Fruit fly (Drosophila melanogaster) whole organism, wandering third instar larva: ENCODE results near the gene CG43347.
A peak's percentile ranks its signal among the peaks of the same experiment; 100 is the strongest.
"Not testable (repeated sequence)": the region's sequence is repeated elsewhere in the genome, so short reads cannot be mapped to it uniquely, and the experiment has no call there.

Source experiments
- Abd-B ChIP-seq: fragments of >200 bp; optimal IDR thresholded peaks from 2 replicates; lab custom pipeline; 2017; ENCODE audit warnings: missing biosample characterization, missing genetic modification characterization
- CG32264 ChIP-seq: fragments of 200-800 bp; sonication (Bioruptor generic); optimal IDR thresholded peaks from 2 replicates; lab custom pipeline; 2016; ENCODE audit warnings: missing biosample characterization, missing genetic modification characterization
- CG9705 ChIP-seq: fragments of 200-800 bp; sonication (Bioruptor generic); optimal IDR thresholded peaks from 2 replicates; lab custom pipeline; 2018; ENCODE audit warnings: missing biosample characterization, mild to moderate bottlenecking, missing genetic modification characterization
- CrebA ChIP-seq: fragments of 200-800 bp; sonication (Bioruptor generic); optimal IDR thresholded peaks from 2 replicates; lab custom pipeline; 2016; ENCODE audit warnings: missing biosample characterization, mild to moderate bottlenecking, missing genetic modification characterization, borderline replicate concordance
- Dfd ChIP-seq: fragments of >200 bp; optimal IDR thresholded peaks from 2 replicates; lab custom pipeline; 2017; ENCODE audit warnings: missing biosample characterization, missing genetic modification characterization
- Dif ChIP-seq: fragments of 200-275, 200-300 bp; sonication (Bioruptor generic); optimal IDR thresholded peaks from 2 replicates; lab custom pipeline; 2018; ENCODE audit warnings: missing biosample characterization, missing genetic modification characterization; ENCODE audit not compliant: partially characterized antibody
- HLH106 ChIP-seq: fragments of 200-800 bp; optimal IDR thresholded peaks from 3 replicates; lab custom pipeline; 2019; ENCODE audit warnings: missing biosample characterization, mild to moderate bottlenecking, missing genetic modification characterization, moderate library complexity
- Hnf4 ChIP-seq: fragments of 200-800 bp; sonication (Bioruptor generic); optimal IDR thresholded peaks from 2 replicates; lab custom pipeline; 2016; ENCODE audit warnings: missing biosample characterization, mild to moderate bottlenecking, missing genetic modification characterization
- Hr78 ChIP-seq: fragments of >200 bp; optimal IDR thresholded peaks from 2 replicates; lab custom pipeline; 2017; ENCODE audit warnings: missing biosample characterization, missing genetic modification characterization
- Jra ChIP-seq: sonication (Bioruptor generic); optimal IDR thresholded peaks from 2 replicates; lab custom pipeline; 2016; ENCODE audit warnings: missing biosample characterization, missing genetic modification characterization
- Mio ChIP-seq: sonication (Bioruptor generic); optimal IDR thresholded peaks from 2 replicates; lab custom pipeline; 2016; ENCODE audit warnings: missing biosample characterization, missing genetic modification characterization
- Myc ChIP-seq: fragments of >200 bp; optimal IDR thresholded peaks from 2 replicates; lab custom pipeline; 2017
- OdsH ChIP-seq: fragments of 200-800 bp; sonication (Bioruptor generic); optimal IDR thresholded peaks from 2 replicates; lab custom pipeline; 2016; ENCODE audit warnings: missing biosample characterization, mild to moderate bottlenecking, missing genetic modification characterization
- Rel ChIP-seq, 2 experiments: fragments of 200-800 bp; sonication (Bioruptor generic) in 1 of 2; optimal IDR thresholded peaks; 2 replicates in 1 of 2; 3 replicates in 1 of 2; lab custom pipeline; 2016 to 2019; ENCODE audit warnings: mild to moderate bottlenecking in 2 of 2, missing biosample characterization in 2 of 2, missing genetic modification characterization in 2 of 2, moderate library complexity in 1 of 2
- Sp1 ChIP-seq: fragments of 200-800 bp; sonication (Bioruptor generic); optimal IDR thresholded peaks from 3 replicates; lab custom pipeline; 2019; ENCODE audit warnings: missing biosample characterization, mild to moderate bottlenecking, missing genetic modification characterization, moderate library complexity
- Vsx2 ChIP-seq: fragments of 200-300, 225-300 bp; sonication (Bioruptor generic); optimal IDR thresholded peaks from 2 replicates; lab custom pipeline; 2018; ENCODE audit warnings: missing biosample characterization, missing genetic modification characterization; ENCODE audit not compliant: partially characterized antibody
- br ChIP-seq: fragments of 200-800 bp; sonication (Bioruptor generic); optimal IDR thresholded peaks from 2 replicates; lab custom pipeline; 2016; ENCODE audit warnings: missing biosample characterization, missing genetic modification characterization
- brk ChIP-seq: fragments of 200-800 bp; sonication (Bioruptor generic); optimal IDR thresholded peaks from 2 replicates; lab custom pipeline; 2016; ENCODE audit warnings: missing biosample characterization, mild to moderate bottlenecking, missing genetic modification characterization
- dl ChIP-seq, 2 experiments: fragments of 175-275, 200-275 bp in 1 of 2; fragments of 200-275 bp in 1 of 2; sonication (Bioruptor generic); optimal IDR thresholded peaks; lab custom pipeline; 2018; ENCODE audit warnings: mild to moderate bottlenecking in 2 of 2, missing biosample characterization in 2 of 2, missing genetic modification characterization in 2 of 2, moderate library complexity in 2 of 2; ENCODE audit not compliant: partially characterized antibody in 2 of 2, insufficient read depth in 1 of 2
- dsf ChIP-seq: sonication (Bioruptor generic); optimal IDR thresholded peaks from 2 replicates; lab custom pipeline; 2016; ENCODE audit warnings: missing biosample characterization, missing genetic modification characterization, borderline replicate concordance
- foxo ChIP-seq, 2 experiments: fragments of 200-800 bp; sonication (Bioruptor generic); optimal IDR thresholded peaks; 2 replicates in 1 of 2; 3 replicates in 1 of 2; lab custom pipeline; 2016 to 2017; ENCODE audit warnings: missing biosample characterization in 2 of 2, missing genetic modification characterization in 2 of 2
- h ChIP-seq: fragments of 200-800 bp; sonication (Bioruptor generic); optimal IDR thresholded peaks from 3 replicates; lab custom pipeline; 2016; ENCODE audit warnings: missing biosample characterization, mild to moderate bottlenecking, missing genetic modification characterization
- lola ChIP-seq: fragments of >200 bp; optimal IDR thresholded peaks from 2 replicates; lab custom pipeline; 2017; ENCODE audit warnings: missing biosample characterization, missing genetic modification characterization
- psq ChIP-seq: fragments of 200-800 bp; sonication (Bioruptor generic); optimal IDR thresholded peaks from 3 replicates; lab custom pipeline; 2017; ENCODE audit warnings: missing biosample characterization, mild to moderate bottlenecking, missing genetic modification characterization, moderate library complexity
- rgr ChIP-seq: fragments of 200-800 bp; sonication (Bioruptor generic); optimal IDR thresholded peaks from 3 replicates; lab custom pipeline; 2016; ENCODE audit warnings: missing biosample characterization, mild to moderate bottlenecking, missing genetic modification characterization
- tai ChIP-seq: sonication (Bioruptor generic); optimal IDR thresholded peaks from 2 replicates; lab custom pipeline; 2016; ENCODE audit warnings: missing biosample characterization, missing genetic modification characterization
- usp ChIP-seq: fragments of >200 bp; optimal IDR thresholded peaks from 2 replicates; lab custom pipeline; 2017; ENCODE audit warnings: missing biosample characterization, missing genetic modification characterization
- woc ChIP-seq: sonication (Bioruptor generic); optimal IDR thresholded peaks from 2 replicates; lab custom pipeline; 2016; ENCODE audit warnings: missing biosample characterization, mild to moderate bottlenecking, missing genetic modification characterization

The CG43347 gene

dm6 chrX:10627062-10627756 lies 7.2 kb upstream of the CG43347 start, which contains the start of the genes CG9806 and X11Lbeta:
TSS of gene CG9806 (minus strand) at chrX:10627112.
TSS of gene X11Lbeta (plus strand) at chrX:10627737.
- TF ChIP-seq lola (GFP tag; lab: Kevin White, UChicago), result no peak
- TF ChIP-seq psq (GFP tag; lab: Kevin White, UChicago), result no peak
- no peak for TF ChIP-seq Rel (GFP tag; optimal IDR thresholded peaks at IDR 0.05; lab: Kevin White, UChicago)
- no peak for TF ChIP-seq Rel (tag; optimal IDR thresholded peaks at IDR 0.05; lab: Kevin White, UChicago)
- TF ChIP-seq Dif (GFP tag; lab: Kevin White, UChicago), result no peak
- no peak for TF ChIP-seq OdsH (GFP tag; lab: Kevin White, UChicago)
- no peak for TF ChIP-seq Jra (GFP tag; lab: Kevin White, UChicago)
- TF ChIP-seq Hnf4 (GFP tag; lab: Kevin White, UChicago), result no peak
- no peak for TF ChIP-seq brk (GFP tag; lab: Kevin White, UChicago)

dm6 chrX:10623125-10623524 lies 3.1 kb upstream of the CG43347 start, which contains the start of gene Rab9Db:
TSS of gene Rab9Db (minus strand) at chrX:10623225.
- not testable (repeated sequence) for TF ChIP-seq woc, brk, OdsH (GFP tag; lab: Kevin White, UChicago)

dm6 chrX:10621202-10621990 lies 1.4 kb upstream of the CG43347 start:
- no peak for TF ChIP-seq rgr (GFP tag; lab: Kevin White, UChicago)
- TF ChIP-seq OdsH (GFP tag; lab: Kevin White, UChicago), result no peak
- TF ChIP-seq CG9705, result no peak
- TF ChIP-seq woc (GFP tag; lab: Kevin White, UChicago), result no peak
- no peak for TF ChIP-seq dl (GFP tag; optimal IDR thresholded peaks at IDR 0.05; lab: Kevin White, UChicago; ENCODE audit: insufficient read depth in 1 of 2, partially characterized antibody in 2 of 2)

dm6 chrX:10618491-10618890 lies 1.5 kb downstream of the CG43347 start:
- no peak for TF ChIP-seq br (GFP tag; lab: Kevin White, UChicago)
- peak; percentile 94 for TF ChIP-seq Dfd (GFP tag; lab: Kevin White, UChicago)

dm6 chrX:10615215-10615614 lies 4.8 kb downstream of the CG43347 start:
- TF ChIP-seq CG32264 (GFP tag; lab: Kevin White, UChicago) (no peak), rgr (GFP tag; lab: Kevin White, UChicago) (no peak), Mio (GFP tag; lab: Kevin White, UChicago) (no peak), foxo (GFP tag; optimal IDR thresholded peaks at IDR 0.05; lab: Kevin White, UChicago) (peak in 1 of 2 experiments; percentile 7)

- TF ChIP-seq h (GFP tag; lab: Kevin White, UChicago) (no peak), dsf (no peak), tai (no peak), usp (GFP tag; lab: Kevin White, UChicago) (no peak), CrebA (GFP tag; lab: Kevin White, UChicago) (no peak), Sp1 (no peak), Myc (lab: Kevin White, UChicago) (no peak), Vsx2 (GFP tag; lab: Kevin White, UChicago) (no peak), CG32264 (GFP tag; lab: Kevin White, UChicago) (no peak), Hr78 (GFP tag; lab: Kevin White, UChicago) (no peak), Abd-B (GFP tag; lab: Kevin White, UChicago) (no peak), HLH106 (no peak), foxo (GFP tag; optimal IDR thresholded peaks at IDR 0.05; lab: Kevin White, UChicago) (no peak)
These were observed 6.4 kb downstream of the CG43347 start for dm6 chrX:10613568-10613967.
